Worm (Caenorhabditis elegans) whole organism, L4 larva: ENCODE results near the gene egrh-3.

Experiments used
- F10B5.3 ChIP-seq: sonication (generic microtip); optimal IDR thresholded peaks from 2 replicates; lab custom pipeline; 2016; ENCODE audit warnings: mild to moderate bottlenecking, missing genetic modification characterization, missing compliant biosample characterization
- F49E8.2 ChIP-seq: sonication (generic microtip); optimal IDR thresholded peaks from 2 replicates; lab custom pipeline; 2016; ENCODE audit warnings: missing compliant biosample characterization, mild to moderate bottlenecking, missing genetic modification characterization, borderline replicate concordance
- T26A8.4 ChIP-seq: fragments of 200-800 bp; sonication (Bioruptor generic); IDR thresholded peaks from 2 replicates; pipeline ENCODE4 v1.3.6; 2022; ENCODE audit warnings: missing genetic modification characterization, missing compliant biosample characterization
- Y105C5A.15 ChIP-seq: fragments of 200-800 bp; sonication (Bioruptor generic); IDR thresholded peaks from 2 replicates; pipeline ENCODE4 v1.3.6; 2022; ENCODE audit warnings: missing genetic modification characterization, missing compliant biosample characterization
- Y48G9A.11 ChIP-seq: fragments of 200-800 bp; sonication (Bioruptor generic); IDR thresholded peaks from 2 replicates; pipeline ENCODE4 v1.3.6; 2022; ENCODE audit warnings: missing genetic modification reagents, missing genetic modification characterization, missing compliant biosample characterization
- Y75B8A.6 ChIP-seq: fragments of 200-800 bp; sonication (Bioruptor generic); IDR thresholded peaks from 2 replicates; pipeline ENCODE4 v1.3.6; 2022; ENCODE audit warnings: missing genetic modification reagents, missing genetic modification characterization, missing compliant biosample characterization
- ZK337.2 ChIP-seq: fragments of 200-800 bp; sonication (Bioruptor generic); IDR thresholded peaks from 2 replicates; pipeline ENCODE4 v1.3.6; 2022; ENCODE audit warnings: missing genetic modification reagents, missing genetic modification characterization, missing compliant biosample characterization
- ama-1 ChIP-seq: fragments of 150-350 bp; optimal IDR thresholded peaks from 2 replicates; lab custom pipeline; 2014; ENCODE audit warnings: inconsistent platforms, mixed read lengths
- arid-1 ChIP-seq: fragments of 200-800 bp; sonication (Bioruptor generic); conservative IDR thresholded peaks from 2 replicates; pipeline ENCODE4 v1.3.6; 2022; ENCODE audit warnings: missing genetic modification reagents, missing genetic modification characterization, missing compliant biosample characterization
- attf-4 ChIP-seq: sonication (generic microtip); optimal IDR thresholded peaks from 3 replicates; lab custom pipeline; 2017; ENCODE audit warnings: missing biosample characterization, missing genetic modification characterization
- ceh-20 ChIP-seq: fragments of 200-800 bp; sonication (Bioruptor generic); IDR thresholded peaks from 2 replicates; pipeline ENCODE4 v1.3.6; 2022; ENCODE audit warnings: missing genetic modification reagents, missing genetic modification characterization, missing compliant biosample characterization
- ceh-44 ChIP-seq: fragments of 200-800 bp; sonication (Bioruptor generic); IDR thresholded peaks from 2 replicates; pipeline ENCODE4 v1.3.6; 2022; ENCODE audit warnings: missing genetic modification reagents, missing genetic modification characterization, missing compliant biosample characterization
- cey-2 ChIP-seq: sonication (generic microtip); optimal IDR thresholded peaks from 3 replicates; lab custom pipeline; 2017; ENCODE audit warnings: missing genetic modification characterization, mild to moderate bottlenecking, missing compliant biosample characterization, antibody characterized with exemption, borderline replicate concordance; ENCODE audit not compliant: insufficient read depth
- daf-12 ChIP-seq: fragments of 150-350 bp; optimal IDR thresholded peaks from 2 replicates; lab custom pipeline; 2014; ENCODE audit warnings: missing biosample characterization, missing genetic modification reagents, missing genetic modification characterization
- daf-19 ChIP-seq: fragments of 200-800 bp; sonication (Bioruptor generic); conservative IDR thresholded peaks from 2 replicates; pipeline ENCODE4 v1.3.6; 2022; ENCODE audit warnings: missing genetic modification characterization, missing compliant biosample characterization
- dmd-8 ChIP-seq: fragments of 200-800 bp; sonication (Bioruptor generic); IDR thresholded peaks from 2 replicates; pipeline ENCODE4 v1.3.6; 2022; ENCODE audit warnings: missing genetic modification characterization, missing compliant biosample characterization
- dmd-9 ChIP-seq: fragments of 200-800 bp; sonication (Bioruptor generic); IDR thresholded peaks from 2 replicates; pipeline ENCODE4 v1.3.6; 2022; ENCODE audit warnings: missing genetic modification reagents, missing genetic modification characterization, missing compliant biosample characterization
- duxl-1 ChIP-seq: sonication (generic microtip); optimal IDR thresholded peaks from 2 replicates; lab custom pipeline; 2016; ENCODE audit warnings: mild to moderate bottlenecking, missing genetic modification characterization, moderate library complexity, missing compliant biosample characterization; ENCODE audit not compliant: poor library complexity
- gei-8 ChIP-seq: fragments of 200-800 bp; sonication (Bioruptor generic); optimal IDR thresholded peaks from 2 replicates; lab custom pipeline; 2018; ENCODE audit warnings: mild to moderate bottlenecking, missing genetic modification characterization, missing compliant biosample characterization
- hif-1 ChIP-seq, 2 experiments: sonication (generic microtip); optimal IDR thresholded peaks; 2 replicates each; lab custom pipeline; 2016 to 2017; ENCODE audit warnings: missing compliant biosample characterization in 2 of 2, missing genetic modification characterization in 2 of 2, missing genetic modification reagents in 2 of 2, missing genotype in 2 of 2, mild to moderate bottlenecking in 1 of 2
- hlh-11 ChIP-seq: fragments of 200-800 bp; sonication (Bioruptor generic); optimal IDR thresholded peaks from 2 replicates; lab custom pipeline; 2018; ENCODE audit warnings: mild to moderate bottlenecking, missing genetic modification characterization, missing compliant biosample characterization
- hmg-1.1 ChIP-seq: fragments of 200-800 bp; sonication (Bioruptor generic); IDR thresholded peaks from 2 replicates; pipeline ENCODE4 v1.3.6; 2022; ENCODE audit warnings: missing genetic modification reagents, missing genetic modification characterization, missing compliant biosample characterization
- jun-1 ChIP-seq: fragments of 150-350 bp; optimal IDR thresholded peaks from 2 replicates; lab custom pipeline; 2014; ENCODE audit warnings: missing biosample characterization, missing genetic modification reagents, missing genetic modification characterization
- lin-1 ChIP-seq: fragments of 200-800 bp; sonication (Bioruptor generic); IDR thresholded peaks from 2 replicates; pipeline ENCODE4 v1.3.6; 2022; ENCODE audit warnings: missing genetic modification reagents, missing genetic modification characterization, missing compliant biosample characterization
- lin-13 ChIP-seq: fragments of 150-350 bp; optimal IDR thresholded peaks from 2 replicates; lab custom pipeline; 2014; ENCODE audit warnings: missing biosample characterization, missing genetic modification reagents, missing genetic modification characterization
- lin-39 ChIP-seq: fragments of 150-350 bp; optimal IDR thresholded peaks from 2 replicates; lab custom pipeline; 2014; ENCODE audit warnings: missing biosample characterization, missing genetic modification reagents, missing genetic modification characterization
- lsy-2 ChIP-seq, 2 experiments: fragments of 150-350 bp in 1 of 2; sonication (generic microtip) in 1 of 2; optimal IDR thresholded peaks; 2 replicates each; lab custom pipeline; 2014 to 2017; ENCODE audit warnings: missing biosample characterization in 2 of 2, missing genetic modification characterization in 2 of 2
- madf-9 ChIP-seq: fragments of 200-800 bp; sonication (Bioruptor generic); conservative IDR thresholded peaks from 2 replicates; pipeline ENCODE4 v1.3.6; 2022; ENCODE audit warnings: missing genetic modification reagents, missing genetic modification characterization, missing compliant biosample characterization
- mdl-1 ChIP-seq, 2 experiments: fragments of 150-350 bp in 1 of 2; sonication (generic microtip) in 1 of 2; optimal IDR thresholded peaks; 2 replicates each; lab custom pipeline; 2014 to 2017; ENCODE audit warnings: missing biosample characterization in 2 of 2, missing genetic modification characterization in 2 of 2
- mep-1 ChIP-seq: fragments of 150-350 bp; sonication (generic microtip); optimal IDR thresholded peaks from 3 replicates; lab custom pipeline; 2014; ENCODE audit warnings: missing biosample characterization, missing genetic modification characterization
- nhr-25 ChIP-seq: sonication (generic microtip); optimal IDR thresholded peaks from 2 replicates; lab custom pipeline; 2017; ENCODE audit warnings: missing genetic modification characterization, mild to moderate bottlenecking, missing compliant biosample characterization, antibody characterized with exemption, moderate library complexity, borderline replicate concordance; ENCODE audit not compliant: insufficient read depth
- nhr-28 ChIP-seq: fragments of 150-350 bp; optimal IDR thresholded peaks from 2 replicates; lab custom pipeline; 2014; ENCODE audit warnings: missing biosample characterization, missing genetic modification characterization
- nhr-48 ChIP-seq: sonication (generic microtip); optimal IDR thresholded peaks from 2 replicates; lab custom pipeline; 2016; ENCODE audit warnings: mild to moderate bottlenecking, missing genetic modification characterization, missing compliant biosample characterization
- nhr-6 ChIP-seq: fragments of 150-350 bp; optimal IDR thresholded peaks from 2 replicates; lab custom pipeline; 2014; ENCODE audit warnings: missing biosample characterization, missing genetic modification characterization
- pha-4 ChIP-seq, 2 experiments: fragments of 150-350 bp in 1 of 2; fragments of 200-800 bp in 1 of 2; sonication (Bioruptor generic) in 1 of 2; IDR thresholded peaks in 1 of 2; optimal IDR thresholded peaks in 1 of 2; 2 replicates each; pipeline versions ENCODE4 v1.3.6 to Lab custom; 2014 to 2022; ENCODE audit warnings: missing genetic modification characterization in 2 of 2, missing genetic modification reagents in 2 of 2, missing biosample characterization in 1 of 2, missing compliant biosample characterization in 1 of 2
- saeg-2 ChIP-seq: fragments of 200-800 bp; sonication (Bioruptor generic); IDR thresholded peaks from 2 replicates; pipeline ENCODE4 v1.3.6; 2022; ENCODE audit warnings: missing genetic modification reagents, missing genetic modification characterization, missing compliant biosample characterization
- sdz-12 ChIP-seq: fragments of 200-800 bp; sonication (Bioruptor generic); optimal IDR thresholded peaks from 2 replicates; lab custom pipeline; 2018; ENCODE audit warnings: mild to moderate bottlenecking, missing genetic modification characterization, missing compliant biosample characterization
- set-16 ChIP-seq: fragments of 200-800 bp; sonication (Bioruptor generic); IDR thresholded peaks from 2 replicates; pipeline ENCODE4 v1.3.6; 2022; ENCODE audit warnings: missing genetic modification reagents, missing genetic modification characterization, missing compliant biosample characterization
- snpc-4 ChIP-seq: fragments of 150-350 bp; optimal IDR thresholded peaks from 2 replicates; lab custom pipeline; 2014; ENCODE audit warnings: missing biosample characterization, missing genetic modification characterization
- spr-3 ChIP-seq: fragments of 200-800 bp; sonication (Bioruptor generic); optimal IDR thresholded peaks from 2 replicates; lab custom pipeline; 2018; ENCODE audit warnings: mild to moderate bottlenecking, missing genetic modification characterization, missing compliant biosample characterization
- tag-97 ChIP-seq: fragments of 200-800 bp; sonication (Bioruptor generic); IDR thresholded peaks from 2 replicates; pipeline ENCODE4 v1.3.6; 2022; ENCODE audit warnings: missing genetic modification characterization, missing compliant biosample characterization
- unc-39 ChIP-seq: sonication (generic microtip); optimal IDR thresholded peaks from 2 replicates; lab custom pipeline; 2017; ENCODE audit warnings: missing biosample characterization, missing genetic modification characterization
- unc-62 ChIP-seq, 3 experiments: fragments of 150-350 bp in 1 of 3; sonication (generic microtip); optimal IDR thresholded peaks in 2 of 3; peaks in 1 of 3; 1 replicate in 1 of 3; 2 replicates in 2 of 3; lab custom pipeline; 2014 to 2017; ENCODE audit warnings: missing biosample characterization in 3 of 3, missing genetic modification characterization in 3 of 3, missing genetic modification reagents in 3 of 3, missing genotype in 1 of 3
- vab-7 ChIP-seq: fragments of 200-800 bp; sonication (Bioruptor generic); IDR thresholded peaks from 2 replicates; pipeline ENCODE4 v1.3.6; 2022; ENCODE audit warnings: missing genetic modification reagents, missing genetic modification characterization, missing compliant biosample characterization
- zag-1 ChIP-seq: fragments of 150-350 bp; optimal IDR thresholded peaks from 2 replicates; lab custom pipeline; 2014; ENCODE audit warnings: missing biosample characterization, missing genetic modification characterization
- zfp-2 ChIP-seq: sonication (generic microtip); optimal IDR thresholded peaks from 2 replicates; lab custom pipeline; 2016; ENCODE audit warnings: mild to moderate bottlenecking, missing genetic modification characterization, missing compliant biosample characterization
- zip-11 ChIP-seq: fragments of 200-800 bp; sonication (Bioruptor generic); IDR thresholded peaks from 2 replicates; pipeline ENCODE4 v1.3.6; 2022; ENCODE audit warnings: missing genetic modification characterization, missing compliant biosample characterization
- zip-2 ChIP-seq: fragments of 150-350 bp; optimal IDR thresholded peaks from 2 replicates; lab custom pipeline; 2014; ENCODE audit warnings: missing biosample characterization, missing genetic modification characterization
- ztf-11 ChIP-seq: fragments of 150-350 bp; optimal IDR thresholded peaks from 2 replicates; lab custom pipeline; 2014; ENCODE audit warnings: missing biosample characterization, missing genetic modification characterization

Gene egrh-3

DNA sequence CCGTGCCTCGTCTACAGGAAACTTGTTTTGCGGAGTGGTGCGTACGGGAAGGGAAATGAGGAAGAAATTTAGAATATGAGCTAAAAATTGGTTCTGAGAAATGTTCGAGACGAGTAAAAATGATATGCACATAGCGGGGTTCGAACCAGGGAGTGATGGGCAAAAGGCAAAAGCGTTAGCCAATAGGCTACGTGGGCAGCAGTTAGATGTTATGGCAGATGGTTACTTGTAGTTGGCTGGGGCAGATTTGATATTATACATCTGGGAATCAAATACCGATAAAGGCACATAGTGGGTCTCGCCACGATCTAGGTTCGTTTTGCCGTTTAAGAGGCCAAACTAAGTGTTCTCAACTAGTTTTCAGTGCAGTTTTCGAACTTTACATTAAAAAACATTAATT, 31.3 kb downstream of the egrh-3 start (continued):
- no peak for TF ChIP-seq sdz-12 (GFP tag; lab: Kevin White, UChicago)
- TF ChIP-seq ZK337.2 (GFP tag; lab: Robert Waterston, UW), result no peak
- TF ChIP-seq saeg-2 (GFP tag; lab: Robert Waterston, UW), result no peak
- TF ChIP-seq unc-39 (tag; lab: Kevin White, UChicago), result no peak
- TF ChIP-seq T26A8.4 (GFP tag; lab: Robert Waterston, UW), result 0 out of 2 replicates have a peak, but pooled peaks have one; percentile 12
- peak; percentile 46; the same call in 1 of the 2 replicates for TF ChIP-seq lin-1 (GFP tag; lab: Robert Waterston, UW)
- TF ChIP-seq daf-12 (tag; lab: Kevin White, UChicago), result no peak
- TF ChIP-seq lin-39, result no peak
- no peak for TF ChIP-seq lsy-2 (tag; optimal IDR thresholded peaks at IDR 0.05; lab: Kevin White, UChicago)
- TF ChIP-seq pha-4 (GFP tag; IDR thresholded peaks at IDR 0.05; lab: Robert Waterston, UW), result peak; percentile 78; the same call in 1 of the 2 replicates
- TF ChIP-seq pha-4 (tag; optimal IDR thresholded peaks at IDR 0.05; lab: Kevin White, UChicago), result no peak
- peak; percentile 65; the same call in 1 of the 2 replicates for TF ChIP-seq arid-1 (GFP tag; lab: Robert Waterston, UW)
- TF ChIP-seq gei-8 (GFP tag; lab: Kevin White, UChicago), result peak; percentile 27
- no peak for TF ChIP-seq F10B5.3 (tag; lab: Kevin White, UChicago)
- TF ChIP-seq snpc-4, result no peak
- peak; percentile 11 for TF ChIP-seq zfp-2 (tag; lab: Kevin White, UChicago)
- TF ChIP-seq zip-11, result no peak
- no peak for TF ChIP-seq mep-1 (tag; lab: Kevin White, UChicago)
- peak; percentile 80 for TF ChIP-seq daf-19 (GFP tag; lab: Robert Waterston, UW)
- no peak for TF ChIP-seq jun-1 (tag; lab: Kevin White, UChicago)
- no peak for TF ChIP-seq unc-62 (GFP tag; optimal IDR thresholded peaks at IDR 0.05 in 1 of 2; lab: Kevin White, UChicago)
- TF ChIP-seq unc-62 (tag; optimal IDR thresholded peaks at IDR 0.05; lab: Kevin White, UChicago), result no peak
- TF ChIP-seq F49E8.2 (tag; lab: Kevin White, UChicago), result no peak
- TF ChIP-seq vab-7 (GFP tag; lab: Robert Waterston, UW), result peak; percentile 92
- TF ChIP-seq Y105C5A.15 (GFP tag; lab: Robert Waterston, UW), result 0 out of 2 replicates have a peak, but pooled peaks have one; percentile 76
- peak; percentile 14 for TF ChIP-seq spr-3 (GFP tag; lab: Kevin White, UChicago)
- no peak for TF ChIP-seq nhr-48 (tag; lab: Kevin White, UChicago)
- TF ChIP-seq dmd-8, result peak; percentile 88
- TF ChIP-seq set-16 (GFP tag; lab: Robert Waterston, UW), result no peak
- TF ChIP-seq tag-97 (GFP tag; lab: Robert Waterston, UW), result no peak
- no peak for TF ChIP-seq nhr-28 (tag; lab: Kevin White, UChicago)
- TF ChIP-seq cey-2 (tag; lab: Kevin White, UChicago), result no peak
- peak; percentile 78; the same call in 1 of the 2 replicates for TF ChIP-seq Y75B8A.6 (GFP tag; lab: Robert Waterston, UW)
- peak; percentile 53; the same call in 1 of the 2 replicates for TF ChIP-seq ceh-20 (GFP tag; lab: Robert Waterston, UW)
- no peak for TF ChIP-seq dmd-9
- no peak for TF ChIP-seq nhr-25 (tag; lab: Kevin White, UChicago)
- no peak for TF ChIP-seq zag-1 (tag; lab: Kevin White, UChicago)
- peak; percentile 44; the same call in 1 of the 2 replicates for TF ChIP-seq hmg-1.1 (GFP tag; lab: Robert Waterston, UW)
- TF ChIP-seq nhr-6 (tag; lab: Kevin White, UChicago), result no peak
- TF ChIP-seq attf-4 (tag; lab: Kevin White, UChicago), result no peak
- TF ChIP-seq zip-2 (tag; lab: Kevin White, UChicago), result no peak
- no peak for TF ChIP-seq hlh-11 (tag; lab: Kevin White, UChicago)
- no peak for TF ChIP-seq ztf-11
- no peak for TF ChIP-seq ama-1 (lab: Kevin White, UChicago)
- TF ChIP-seq ceh-44 (GFP tag; lab: Robert Waterston, UW), result peak; percentile 30; the same call in 1 of the 2 replicates
- peak; percentile 82 for TF ChIP-seq Y48G9A.11 (GFP tag; lab: Robert Waterston, UW)
- TF ChIP-seq lin-13 (GFP tag; lab: Kevin White, UChicago), result peak; percentile 49
- TF ChIP-seq madf-9 (GFP tag; lab: Robert Waterston, UW), result peak; percentile 63; the same call in 1 of the 2 replicates
- TF ChIP-seq duxl-1 (tag; lab: Kevin White, UChicago), result peak; percentile 73
- no peak for TF ChIP-seq mdl-1 (tag; optimal IDR thresholded peaks at IDR 0.05; lab: Kevin White, UChicago)
- TF ChIP-seq hif-1 (tag; optimal IDR thresholded peaks at IDR 0.05; lab: Kevin White, UChicago), result no peak
